Worm (Caenorhabditis elegans): Measurements from ENCODE around the gene F56C9.8.

The F56C9.8 gene

DNA sequence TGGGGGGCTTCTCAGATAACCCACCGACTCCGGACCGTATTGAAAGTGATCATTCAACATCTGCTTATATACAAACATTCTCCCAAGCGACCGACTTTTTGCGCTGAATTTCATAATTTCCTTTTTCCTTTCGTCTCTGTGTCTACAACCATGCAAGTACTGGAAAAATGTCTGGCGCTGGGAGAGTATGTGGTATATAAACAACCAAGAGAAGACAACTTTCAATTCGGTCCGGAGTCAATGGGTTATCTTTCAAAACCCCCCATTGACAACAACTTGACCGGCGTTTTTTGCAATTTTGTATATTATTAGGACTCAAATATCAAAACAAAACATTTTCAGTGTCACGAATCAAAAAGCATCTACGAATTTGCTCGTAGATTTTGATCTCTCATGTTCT is 40.8 kb downstream of the F56C9.8 start:
- TF ChIP-seq ceh-16 (tag; optimal IDR thresholded peaks at IDR 0.05): no peak
- TF ChIP-seq fos-1 (tag; optimal IDR thresholded peaks at IDR 0.05): peak; percentile 43
- no peak for TF ChIP-seq lin-13 (GFP tag; optimal IDR thresholded peaks at IDR 0.05)
- TF ChIP-seq nhr-77 (tag; optimal IDR thresholded peaks at IDR 0.05): peak; percentile 35
- peak; percentile 83 for TF ChIP-seq nhr-129 (tag; optimal IDR thresholded peaks at IDR 0.05)
- TF ChIP-seq unc-55 (GFP tag; optimal IDR thresholded peaks at IDR 0.05): peak; percentile 39
- peak; percentile 67 to 69 for TF ChIP-seq lsy-2 (tag; optimal IDR thresholded peaks at IDR 0.05)
- peak; percentile 34 for TF ChIP-seq sma-3 (GFP tag; optimal IDR thresholded peaks at IDR 0.05)
- TF ChIP-seq nhr-10 (tag; optimal IDR thresholded peaks at IDR 0.05): no peak
- TF ChIP-seq nhr-21 (tag; optimal IDR thresholded peaks at IDR 0.05): peak; percentile 35
- TF ChIP-seq sma-9 (GFP tag; optimal IDR thresholded peaks at IDR 0.05): peak; percentile 75
- no peak for TF ChIP-seq sma-9 (tag; optimal IDR thresholded peaks at IDR 0.05)
- TF ChIP-seq R02D3.7 (tag; optimal IDR thresholded peaks at IDR 0.05): no peak
- TF ChIP-seq nhr-237 (tag; optimal IDR thresholded peaks at IDR 0.05): no peak
- peak; percentile 99 for TF ChIP-seq snpc-4 (tag; optimal IDR thresholded peaks at IDR 0.05)
- peak; percentile 76 for TF ChIP-seq crh-2 (tag; optimal IDR thresholded peaks at IDR 0.05)
- no peak for TF ChIP-seq ztf-4 (tag; optimal IDR thresholded peaks at IDR 0.05)
- TF ChIP-seq mbf-1 (tag; optimal IDR thresholded peaks at IDR 0.05): no peak
- peak; percentile 44 for TF ChIP-seq dmd-4 (tag; optimal IDR thresholded peaks at IDR 0.05)
- peak; percentile 39 for TF ChIP-seq C34F6.9 (tag; optimal IDR thresholded peaks at IDR 0.05)
- no peak for TF ChIP-seq F13H6.1 (tag; optimal IDR thresholded peaks at IDR 0.05)
- TF ChIP-seq aly-2 (tag; optimal IDR thresholded peaks at IDR 0.05): no peak
- TF ChIP-seq gmeb-1 (tag; optimal IDR thresholded peaks at IDR 0.05): peak; percentile 88
- peak; percentile 43 for TF ChIP-seq lin-11 (tag; optimal IDR thresholded peaks at IDR 0.05)
- TF ChIP-seq nhr-6 (tag; optimal IDR thresholded peaks at IDR 0.05): peak; percentile 16

DNA sequence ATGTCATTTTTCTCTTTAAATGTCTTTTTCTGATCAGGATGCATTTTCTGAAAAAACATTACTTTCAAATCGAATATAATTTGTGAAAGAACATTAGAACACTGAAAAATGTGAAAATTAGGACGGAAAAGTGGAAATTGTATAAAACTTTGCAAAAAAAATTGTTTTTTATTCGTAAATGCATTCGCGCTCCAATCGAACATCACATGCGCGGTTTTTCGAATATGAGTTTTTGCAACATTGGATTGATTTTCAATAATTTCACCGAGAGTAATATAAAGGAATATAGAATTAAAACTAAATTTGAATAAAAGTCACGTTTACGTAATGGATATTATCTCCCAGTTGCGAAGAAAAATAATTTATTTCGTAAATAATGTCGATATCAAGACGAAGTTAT is 42.1 kb downstream of the F56C9.8 start, which contains the start of the genes spot-1 and B0361.11:
Gene spot-1 (minus strand): TSS at position 47 of the 400 bp plus-strand sequence.
Gene B0361.11 (plus strand): TSS at position 372 of the 400 bp plus-strand sequence.
- TF ChIP-seq sma-3 (GFP tag; optimal IDR thresholded peaks at IDR 0.05): peak; percentile 38
- TF ChIP-seq lin-11 (tag; optimal IDR thresholded peaks at IDR 0.05): no peak
- TF ChIP-seq gmeb-1 (tag; optimal IDR thresholded peaks at IDR 0.05): peak; percentile 99
- no peak for TF ChIP-seq sem-4 (tag; optimal IDR thresholded peaks at IDR 0.05)
- no peak for TF ChIP-seq ztf-1 (GFP tag; conservative IDR thresholded peaks at IDR 0.05)
- no peak for TF ChIP-seq dmd-4 (tag; optimal IDR thresholded peaks at IDR 0.05)
- TF ChIP-seq snpc-4 (tag; optimal IDR thresholded peaks at IDR 0.05): peak; percentile 59
- TF ChIP-seq nhr-11 (tag; optimal IDR thresholded peaks at IDR 0.05): no peak
- no peak for TF ChIP-seq nhr-12 (tag; optimal IDR thresholded peaks at IDR 0.05)
- TF ChIP-seq nhr-6 (tag; optimal IDR thresholded peaks at IDR 0.05): peak; percentile 6
- TF ChIP-seq nhr-129 (tag; optimal IDR thresholded peaks at IDR 0.05): peak; percentile 36
- TF ChIP-seq alr-1 (tag; optimal IDR thresholded peaks at IDR 0.05): no peak
- TF ChIP-seq lsy-2 (tag; optimal IDR thresholded peaks at IDR 0.05): peak; percentile 55 to 88
- TF ChIP-seq egl-27 (tag; optimal IDR thresholded peaks at IDR 0.05): no peak
- TF ChIP-seq C34F6.9 (tag; optimal IDR thresholded peaks at IDR 0.05): peak; percentile 80
- no peak for TF ChIP-seq ztf-4 (tag; optimal IDR thresholded peaks at IDR 0.05)
- TF ChIP-seq nhr-21 (tag; optimal IDR thresholded peaks at IDR 0.05): peak; percentile 42
- TF ChIP-seq unc-55 (GFP tag; optimal IDR thresholded peaks at IDR 0.05): peak; percentile 79
- peak; percentile 39 for TF ChIP-seq sma-9 (GFP tag; optimal IDR thresholded peaks at IDR 0.05)
- no peak for TF ChIP-seq sma-9 (tag; optimal IDR thresholded peaks at IDR 0.05)
- peak; percentile 28 for TF ChIP-seq nhr-25 (tag; optimal IDR thresholded peaks at IDR 0.05)
- no peak for TF ChIP-seq unc-39 (tag; optimal IDR thresholded peaks at IDR 0.05)
- TF ChIP-seq nhr-23 (tag; optimal IDR thresholded peaks at IDR 0.05): no peak
- TF ChIP-seq ceh-16 (tag; optimal IDR thresholded peaks at IDR 0.05): no peak
- TF ChIP-seq blmp-1 (tag; optimal IDR thresholded peaks at IDR 0.05; ENCODE audit: insufficient read depth): peak; percentile 32
- TF ChIP-seq lin-13 (GFP tag; optimal IDR thresholded peaks at IDR 0.05): peak; percentile 59
- peak; percentile 58 for TF ChIP-seq crh-2 (tag; optimal IDR thresholded peaks at IDR 0.05)
- no peak for TF ChIP-seq elt-1 (tag; optimal IDR thresholded peaks at IDR 0.05)

DNA sequence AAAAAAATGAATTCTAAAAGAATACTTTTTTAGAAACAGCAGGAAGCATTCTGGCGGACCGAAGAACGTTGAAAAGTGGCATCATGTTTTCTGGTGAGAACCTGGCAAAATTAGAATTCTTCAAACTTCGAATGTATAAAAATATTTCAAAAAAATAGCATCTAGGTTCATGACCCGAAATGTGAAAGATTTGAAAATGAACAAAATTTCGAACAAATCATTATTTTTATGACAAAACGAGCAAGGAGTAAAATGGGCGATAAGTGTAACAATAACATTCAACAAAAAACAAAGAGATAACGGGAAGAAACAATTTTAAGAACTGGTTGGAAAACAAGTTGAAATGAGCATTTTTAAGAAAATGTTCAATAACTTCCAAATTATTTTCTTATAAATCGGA is 44.0 kb downstream of the F56C9.8 start, which contains the start of gene psd-1:
Gene psd-1 (minus strand): TSS at position 101 of the 400 bp plus-strand sequence.
- no peak for TF ChIP-seq unc-39 (tag; optimal IDR thresholded peaks at IDR 0.05)

DNA sequence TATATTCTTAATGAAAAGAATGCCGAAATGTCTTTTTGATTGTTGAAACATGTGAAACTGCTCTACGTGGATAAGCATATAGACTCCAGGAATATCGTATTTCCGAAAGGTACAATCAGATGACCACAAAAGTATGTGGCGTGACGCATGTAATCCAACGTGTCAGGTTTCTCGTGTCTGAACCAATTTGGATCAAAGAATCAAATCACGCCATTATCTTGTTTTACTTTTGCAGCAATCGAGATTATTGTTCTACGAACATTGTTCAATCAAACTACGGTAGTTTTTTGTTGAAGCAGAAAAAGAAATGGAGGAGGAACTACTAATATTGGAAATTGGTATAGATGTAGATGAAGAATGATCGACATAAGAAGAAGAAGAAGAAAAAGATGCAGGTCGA is 45.6 kb downstream of the F56C9.8 start:
- TF ChIP-seq nhr-21 (tag; optimal IDR thresholded peaks at IDR 0.05) (peak; percentile 68), gmeb-1 (tag; optimal IDR thresholded peaks at IDR 0.05) (no peak), lsy-2 (tag; optimal IDR thresholded peaks at IDR 0.05) (peak in 1 of 2 experiments; percentile 19), dmd-4 (tag; optimal IDR thresholded peaks at IDR 0.05) (no peak), sma-9 (GFP tag; optimal IDR thresholded peaks at IDR 0.05) (peak; percentile 72), sma-9 (tag; optimal IDR thresholded peaks at IDR 0.05) (no peak), sma-3 (GFP tag; optimal IDR thresholded peaks at IDR 0.05) (no peak), alr-1 (tag; optimal IDR thresholded peaks at IDR 0.05) (no peak), elt-3 (tag; optimal IDR thresholded peaks at IDR 0.05) (no peak), nhr-129 (tag; optimal IDR thresholded peaks at IDR 0.05) (peak; percentile 19)
